Worm (Caenorhabditis elegans) whole organism, late embryonic: ENCODE data around the gene C10G8.2.
"Not testable (repeated sequence)": the region's sequence is repeated elsewhere in the genome, so short reads cannot be mapped to it uniquely, and the experiment has no call there.

ENCODE experiments used
- mec-3 ChIP-seq: sonication (generic microtip); optimal IDR thresholded peaks from 2 replicates; lab custom pipeline; 2016; ENCODE audit warnings: borderline replicate concordance, missing genetic modification characterization, missing compliant biosample characterization
- pros-1 ChIP-seq: fragments of 150-350 bp; optimal IDR thresholded peaks from 2 replicates; lab custom pipeline; 2014; ENCODE audit warnings: missing biosample characterization, missing genetic modification reagents, missing genetic modification characterization

DNA sequence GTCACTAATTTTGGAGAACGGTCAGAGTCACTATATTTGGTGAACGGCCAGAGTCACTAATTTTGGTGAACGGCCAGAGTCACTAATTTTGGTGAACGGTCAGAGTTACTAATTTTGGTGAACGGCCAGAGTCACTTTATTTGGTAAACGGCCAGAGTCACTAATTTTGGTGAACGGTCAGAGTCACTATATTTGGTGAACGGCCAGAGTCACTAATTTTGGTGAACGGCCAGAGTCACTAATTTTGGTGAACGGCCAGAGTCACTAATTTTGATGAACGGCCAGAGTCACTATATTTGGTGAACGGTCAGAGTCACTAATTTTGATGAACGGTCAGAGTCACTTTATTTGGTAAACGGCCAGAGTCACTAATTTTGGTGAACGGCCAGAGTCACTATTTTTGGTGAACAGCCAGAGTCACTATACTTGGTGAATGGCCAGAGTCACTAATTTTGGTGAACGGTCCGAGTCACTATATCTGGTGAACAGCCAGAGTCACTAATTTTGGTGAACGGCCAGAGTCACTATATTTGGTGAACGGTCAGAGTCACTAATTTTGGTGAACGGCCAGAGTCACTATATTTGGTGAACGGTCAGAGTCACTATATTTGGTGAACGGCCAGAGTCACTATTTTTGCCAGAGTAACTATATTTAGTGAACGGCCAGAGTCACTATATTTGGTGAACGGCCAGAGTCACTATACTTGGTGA is 29.8 kb upstream of the C10G8.2 start:
- not testable (repeated sequence) for TF ChIP-seq pros-1 (tag; lab: Kevin White, UChicago)
- TF ChIP-seq mec-3 (tag; lab: Kevin White, UChicago) = peak; percentile 62
